Worm (Caenorhabditis elegans): Measurements from ENCODE around the gene F58F9.6.
"Not testable (repeated sequence)": the region's sequence is repeated elsewhere in the genome, so short reads cannot be mapped to it uniquely, and the experiment has no call there.

DNA sequence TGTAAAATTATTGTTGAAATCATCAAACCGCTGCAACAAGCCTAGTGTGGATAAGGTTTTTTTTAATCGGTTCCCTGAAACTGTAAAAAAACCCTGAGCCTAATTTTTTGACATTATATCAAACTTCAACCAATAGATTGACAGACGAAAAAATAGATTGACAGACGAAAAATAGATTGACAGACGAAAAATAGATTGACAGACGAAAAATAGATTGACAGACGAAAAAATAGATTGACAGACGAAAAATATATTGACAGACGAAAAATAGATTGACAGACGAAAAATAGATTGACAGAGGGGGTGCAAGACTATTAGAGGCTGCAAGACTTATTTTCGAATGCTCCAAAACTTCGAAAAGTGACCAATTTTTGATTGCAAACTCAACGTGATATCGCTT lies 27.4 kb downstream of the F58F9.6 start:
- TF ChIP-seq ztf-29 (GFP tag; IDR thresholded peaks at IDR 0.05); tab-1 (GFP tag; IDR thresholded peaks at IDR 0.05); ztf-23 (GFP tag; IDR thresholded peaks at IDR 0.05); cog-1 (tag; optimal IDR thresholded peaks at IDR 0.05); T22C8.4 (GFP tag; IDR thresholded peaks at IDR 0.05); med-1 (GFP tag; optimal IDR thresholded peaks at IDR 0.05; ENCODE audit: insufficient read depth); flt-1 (GFP tag; IDR thresholded peaks at IDR 0.05): not testable (repeated sequence)
- 0 out of 2 replicates have a peak, but pooled peaks have one; percentile 8 for TF ChIP-seq klf-2 (GFP tag; conservative IDR thresholded peaks at IDR 0.05)
